Fruit fly (Drosophila melanogaster) Kc167 (cell line): ENCODE results near the gene corto.

Experiments used
- Myc ChIP-seq: fragments of >200 bp; optimal IDR thresholded peaks from 2 replicates; lab custom pipeline; 2017; ENCODE audit warnings: missing external identifiers
- insv ChIP-seq: fragments of >200 bp; optimal IDR thresholded peaks from 3 replicates; lab custom pipeline; 2018; ENCODE audit warnings: missing external identifiers
- psq ChIP-seq: fragments of >200 bp; optimal IDR thresholded peaks from 2 replicates; lab custom pipeline; 2017; ENCODE audit warnings: missing external identifiers

DNA sequence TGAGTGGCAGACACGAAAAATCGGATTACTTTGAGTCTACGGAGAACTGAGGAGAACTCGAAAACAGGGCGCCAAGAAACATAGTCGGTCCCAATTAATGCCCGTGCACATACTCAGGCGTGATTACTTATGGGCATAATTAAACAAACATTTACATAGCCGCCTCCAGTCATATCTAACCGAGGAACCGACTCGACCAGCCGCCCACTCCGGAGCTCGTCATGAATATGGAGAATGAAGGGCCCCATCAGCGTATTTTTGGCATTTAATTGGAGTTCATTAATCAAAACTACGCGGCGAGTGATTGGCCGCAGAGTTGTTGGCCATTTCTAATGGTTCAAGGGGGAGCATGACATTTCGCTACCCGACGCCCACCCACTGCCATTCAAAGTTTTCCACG, 46.6 kb downstream of the corto start:
- no peak for TF ChIP-seq psq (lab: Kevin White, UChicago)
- TF ChIP-seq Myc (lab: Kevin White, UChicago), result no peak
- TF ChIP-seq insv (lab: Kevin White, UChicago), result no peak
